Worm (Caenorhabditis elegans) whole organism, L2 larva: Measurements from ENCODE around the gene set-5.

Source experiments
- C34F6.9 ChIP-seq: fragments of 150-350 bp; optimal IDR thresholded peaks from 2 replicates; lab custom pipeline; 2014; ENCODE audit warnings: missing biosample characterization, missing genetic modification characterization
- F13H6.1 ChIP-seq: sonication (generic microtip); optimal IDR thresholded peaks from 2 replicates; lab custom pipeline; 2016; ENCODE audit warnings: missing genetic modification characterization, missing compliant biosample characterization
- R02D3.7 ChIP-seq: fragments of 150-350 bp; optimal IDR thresholded peaks from 2 replicates; lab custom pipeline; 2014; ENCODE audit warnings: missing biosample characterization, missing genetic modification characterization
- Y55F3AM.14 ChIP-seq: fragments of 200-800 bp; sonication (Bioruptor generic); optimal IDR thresholded peaks from 2 replicates; lab custom pipeline; 2018; ENCODE audit warnings: mild to moderate bottlenecking, missing genetic modification characterization, missing compliant biosample characterization
- ZK546.5 ChIP-seq: sonication (generic microtip); optimal IDR thresholded peaks from 2 replicates; lab custom pipeline; 2017; ENCODE audit warnings: missing biosample characterization, missing genetic modification characterization
- aly-2 ChIP-seq: fragments of 150-350 bp; optimal IDR thresholded peaks from 2 replicates; lab custom pipeline; 2014; ENCODE audit warnings: missing biosample characterization, missing genetic modification characterization
- ama-1 ChIP-seq: fragments of 150-350 bp; optimal IDR thresholded peaks from 2 replicates; lab custom pipeline; 2018; ENCODE audit warnings: inconsistent platforms
- blmp-1 ChIP-seq: sonication (generic microtip); optimal IDR thresholded peaks from 2 replicates; lab custom pipeline; 2017; ENCODE audit warnings: missing genetic modification characterization, mild to moderate bottlenecking, missing compliant biosample characterization, antibody characterized with exemption, moderate library complexity; ENCODE audit not compliant: insufficient read depth
- crh-2 ChIP-seq: sonication (generic microtip); optimal IDR thresholded peaks from 2 replicates; lab custom pipeline; 2017; ENCODE audit warnings: missing biosample characterization, missing genetic modification characterization
- dmd-4 ChIP-seq: sonication (generic microtip); optimal IDR thresholded peaks from 2 replicates; lab custom pipeline; 2017; ENCODE audit warnings: missing biosample characterization, missing genetic modification characterization
- egl-27 ChIP-seq: sonication (generic microtip); optimal IDR thresholded peaks from 3 replicates; lab custom pipeline; 2017; ENCODE audit warnings: missing biosample characterization, missing genetic modification reagents, missing genetic modification characterization
- elt-3 ChIP-seq: sonication (generic microtip); optimal IDR thresholded peaks from 2 replicates; lab custom pipeline; 2017; ENCODE audit warnings: missing biosample characterization, missing genetic modification characterization
- fos-1 ChIP-seq: fragments of 150-350 bp; optimal IDR thresholded peaks from 2 replicates; lab custom pipeline; 2014; ENCODE audit warnings: missing biosample characterization, missing genetic modification characterization
- gmeb-1 ChIP-seq: fragments of 150-350 bp; optimal IDR thresholded peaks from 2 replicates; lab custom pipeline; 2014; ENCODE audit warnings: missing biosample characterization, missing genetic modification characterization
- lin-11 ChIP-seq: fragments of 150-350 bp; sonication (generic microtip); optimal IDR thresholded peaks from 2 replicates; lab custom pipeline; 2014; ENCODE audit warnings: missing biosample characterization, missing genetic modification characterization, inconsistent platforms, mixed read lengths
- lin-13 ChIP-seq: fragments of 150-350 bp; optimal IDR thresholded peaks from 2 replicates; lab custom pipeline; 2014; ENCODE audit warnings: missing biosample characterization, missing genetic modification reagents, missing genetic modification characterization
- lin-39 ChIP-seq: fragments of 150-350 bp; optimal IDR thresholded peaks from 2 replicates; lab custom pipeline; 2014; ENCODE audit warnings: missing biosample characterization, missing genetic modification reagents, missing genetic modification characterization
- lsy-2 ChIP-seq, 2 experiments: fragments of 150-350 bp in 1 of 2; sonication (generic microtip) in 1 of 2; optimal IDR thresholded peaks; 2 replicates each; lab custom pipeline; 2014 to 2017; ENCODE audit warnings: missing biosample characterization in 2 of 2, missing genetic modification characterization in 2 of 2
- mdl-1 ChIP-seq, 2 experiments: fragments of 150-350 bp in 1 of 2; sonication (generic microtip) in 1 of 2; optimal IDR thresholded peaks; 2 replicates each; lab custom pipeline; 2017; ENCODE audit warnings: missing biosample characterization in 2 of 2, missing genetic modification characterization in 2 of 2
- nhr-10 ChIP-seq: sonication (generic microtip); optimal IDR thresholded peaks from 2 replicates; lab custom pipeline; 2017; ENCODE audit warnings: missing biosample characterization, missing genetic modification characterization
- nhr-11 ChIP-seq: fragments of 150-350 bp; optimal IDR thresholded peaks from 2 replicates; lab custom pipeline; 2014; ENCODE audit warnings: missing biosample characterization, missing genetic modification characterization
- nhr-12 ChIP-seq: fragments of 150-350 bp; optimal IDR thresholded peaks from 2 replicates; lab custom pipeline; 2014; ENCODE audit warnings: missing biosample characterization, missing genetic modification characterization
- nhr-129 ChIP-seq: fragments of 150-350 bp; optimal IDR thresholded peaks from 2 replicates; lab custom pipeline; 2014; ENCODE audit warnings: missing biosample characterization, missing genetic modification characterization
- nhr-237 ChIP-seq: fragments of 150-350 bp; optimal IDR thresholded peaks from 2 replicates; lab custom pipeline; 2014; ENCODE audit warnings: missing biosample characterization, missing genetic modification characterization
- nhr-25 ChIP-seq: fragments of 150-350 bp; sonication (generic microtip); optimal IDR thresholded peaks from 3 replicates; lab custom pipeline; 2014; ENCODE audit warnings: missing biosample characterization, missing genetic modification characterization
- nhr-6 ChIP-seq: fragments of 150-350 bp; optimal IDR thresholded peaks from 2 replicates; lab custom pipeline; 2014; ENCODE audit warnings: missing biosample characterization, missing genetic modification characterization
- sem-4 ChIP-seq: fragments of 150-350 bp; optimal IDR thresholded peaks from 2 replicates; lab custom pipeline; 2014; ENCODE audit warnings: missing biosample characterization, missing genetic modification reagents, missing genetic modification characterization
- skn-1 ChIP-seq: sonication (generic microtip); optimal IDR thresholded peaks from 2 replicates; lab custom pipeline; 2017; ENCODE audit warnings: missing biosample characterization, missing genetic modification characterization
- sma-3 ChIP-seq: sonication (generic microtip); optimal IDR thresholded peaks from 2 replicates; lab custom pipeline; 2016; ENCODE audit warnings: missing genetic modification reagents, missing genetic modification characterization, missing compliant biosample characterization
- sma-9 ChIP-seq, 2 experiments: fragments of 150-350 bp in 1 of 2; sonication (generic microtip) in 1 of 2; optimal IDR thresholded peaks; 2 replicates each; lab custom pipeline; 2014 to 2016; ENCODE audit warnings: missing genetic modification characterization in 2 of 2, mild to moderate bottlenecking in 1 of 2, missing biosample characterization in 1 of 2, missing compliant biosample characterization in 1 of 2, missing genetic modification reagents in 1 of 2, moderate library complexity in 1 of 2
- snpc-4 ChIP-seq: fragments of 150-350 bp; optimal IDR thresholded peaks from 2 replicates; lab custom pipeline; 2014; ENCODE audit warnings: missing biosample characterization, missing genetic modification characterization
- unc-39 ChIP-seq: fragments of 150-350 bp; optimal IDR thresholded peaks from 2 replicates; lab custom pipeline; 2014; ENCODE audit warnings: missing biosample characterization, missing genetic modification characterization
- unc-55 ChIP-seq: fragments of 150-350 bp; sonication (generic microtip); optimal IDR thresholded peaks from 3 replicates; lab custom pipeline; 2014; ENCODE audit warnings: missing biosample characterization, missing genetic modification reagents, missing genetic modification characterization
- unc-62 ChIP-seq: fragments of 150-350 bp; optimal IDR thresholded peaks from 2 replicates; lab custom pipeline; 2014; ENCODE audit warnings: missing biosample characterization, missing genetic modification reagents, missing genetic modification characterization
- ztf-4 ChIP-seq: fragments of 150-350 bp; optimal IDR thresholded peaks from 2 replicates; lab custom pipeline; 2014; ENCODE audit warnings: missing biosample characterization, missing genetic modification characterization

The set-5 gene

ce11 chrV:14685435-14686058, 13.2 kb upstream of the set-5 start, which contains the start of gene C47E8.4 (continued):
- TF ChIP-seq nhr-25 (peak; percentile 98), dmd-4 (peak; percentile 65), blmp-1 (tag; lab: Kevin White, UChicago) (peak; percentile 89), skn-1 (tag; lab: Kevin White, UChicago) (peak; percentile 93), Y55F3AM.14 (GFP tag; lab: Kevin White, UChicago) (peak; percentile 94), nhr-129 (tag; lab: Kevin White, UChicago) (peak; percentile 97), sem-4 (peak; percentile 98), unc-55 (GFP tag; lab: Kevin White, UChicago) (peak; percentile 99), mdl-1 (tag; optimal IDR thresholded peaks at IDR 0.05; lab: Kevin White, UChicago) (peak; percentile 11 to 74), sma-3 (GFP tag; lab: Kevin White, UChicago) (peak; percentile 99), nhr-12 (peak; percentile 46), egl-27 (tag; lab: Kevin White, UChicago) (peak; percentile 95), lin-39 (tag; lab: Kevin White, UChicago) (peak; percentile 68), fos-1 (tag; lab: Kevin White, UChicago) (peak; percentile 89), lsy-2 (tag; optimal IDR thresholded peaks at IDR 0.05; lab: Kevin White, UChicago) (peak; percentile 97 to 98), gmeb-1 (peak; percentile 95), R02D3.7 (tag; lab: Kevin White, UChicago) (peak; percentile 81), F13H6.1 (tag; lab: Kevin White, UChicago) (peak; percentile 98), nhr-237 (tag; lab: Kevin White, UChicago) (peak; percentile 75), unc-39 (tag; lab: Kevin White, UChicago) (no peak), aly-2 (tag; lab: Kevin White, UChicago) (no peak)

DNA sequence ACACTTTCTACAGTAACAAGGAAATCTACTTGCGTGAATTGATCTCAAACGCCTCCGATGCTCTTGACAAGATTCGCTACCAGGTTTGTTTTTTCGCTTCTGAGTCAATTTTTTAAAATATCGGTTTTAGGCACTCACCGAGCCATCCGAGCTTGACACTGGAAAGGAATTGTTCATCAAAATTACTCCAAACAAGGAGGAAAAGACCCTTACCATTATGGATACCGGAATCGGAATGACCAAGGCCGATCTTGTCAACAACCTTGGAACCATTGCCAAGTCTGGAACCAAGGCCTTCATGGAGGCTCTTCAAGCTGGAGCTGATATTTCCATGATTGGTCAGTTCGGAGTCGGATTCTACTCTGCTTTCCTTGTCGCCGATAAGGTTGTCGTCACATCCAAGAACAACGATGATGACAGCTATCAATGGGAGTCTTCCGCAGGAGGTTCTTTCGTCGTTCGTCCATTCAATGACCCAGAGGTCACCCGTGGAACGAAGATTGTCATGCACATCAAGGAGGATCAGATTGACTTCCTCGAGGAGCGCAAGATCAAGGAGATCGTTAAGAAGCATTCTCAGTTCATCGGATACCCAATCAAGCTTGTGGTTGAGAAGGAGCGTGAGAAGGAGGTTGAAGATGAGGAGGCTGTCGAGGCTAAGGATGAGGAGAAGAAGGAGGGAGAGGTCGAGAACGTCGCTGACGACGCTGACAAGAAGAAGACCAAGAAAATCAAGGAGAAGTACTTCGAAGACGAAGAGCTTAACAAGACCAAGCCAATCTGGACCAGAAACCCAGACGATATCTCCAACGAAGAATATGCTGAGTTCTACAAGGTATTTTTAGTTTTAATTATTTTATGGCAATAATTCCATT, 12.3 kb upstream of the set-5 start:
- no peak for TF ChIP-seq unc-55 (GFP tag; lab: Kevin White, UChicago)
- TF ChIP-seq nhr-129 (tag; lab: Kevin White, UChicago) = peak; percentile 32
- no peak for TF ChIP-seq nhr-237 (tag; lab: Kevin White, UChicago)
- peak; percentile 12 for TF ChIP-seq skn-1 (tag; lab: Kevin White, UChicago)
- peak; percentile 90 for TF ChIP-seq ama-1 (lab: Kevin White, UChicago)
- TF ChIP-seq fos-1 (tag; lab: Kevin White, UChicago) = no peak

DNA sequence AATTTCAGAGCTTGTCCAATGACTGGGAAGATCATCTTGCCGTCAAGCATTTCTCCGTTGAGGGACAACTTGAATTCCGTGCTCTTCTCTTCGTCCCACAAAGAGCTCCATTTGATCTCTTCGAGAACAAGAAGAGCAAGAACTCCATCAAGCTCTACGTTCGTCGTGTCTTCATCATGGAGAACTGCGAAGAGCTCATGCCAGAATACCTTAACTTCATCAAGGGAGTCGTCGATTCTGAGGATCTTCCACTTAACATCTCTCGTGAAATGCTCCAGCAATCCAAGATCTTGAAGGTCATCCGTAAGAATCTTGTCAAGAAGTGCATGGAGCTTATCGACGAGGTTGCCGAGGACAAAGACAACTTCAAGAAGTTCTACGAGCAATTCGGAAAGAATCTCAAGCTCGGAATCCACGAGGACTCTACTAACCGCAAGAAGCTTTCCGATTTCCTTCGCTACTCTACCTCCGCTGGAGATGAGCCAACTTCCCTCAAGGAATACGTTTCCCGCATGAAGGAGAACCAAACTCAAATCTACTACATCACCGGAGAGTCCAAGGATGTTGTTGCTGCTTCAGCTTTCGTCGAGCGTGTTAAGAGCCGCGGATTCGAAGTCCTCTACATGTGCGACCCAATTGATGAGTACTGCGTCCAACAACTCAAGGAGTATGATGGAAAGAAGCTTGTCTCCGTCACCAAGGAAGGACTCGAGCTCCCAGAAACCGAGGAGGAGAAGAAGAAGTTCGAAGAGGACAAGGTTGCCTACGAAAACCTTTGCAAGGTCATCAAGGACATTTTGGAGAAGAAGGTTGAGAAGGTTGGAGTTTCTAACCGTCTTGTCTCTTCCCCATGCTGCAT, 11.4 kb upstream of the set-5 start:
- TF ChIP-seq lin-11 (peak; percentile 56), unc-39 (tag; lab: Kevin White, UChicago) (no peak), nhr-25 (no peak), unc-62 (GFP tag; lab: Kevin White, UChicago) (no peak), lsy-2 (tag; optimal IDR thresholded peaks at IDR 0.05; lab: Kevin White, UChicago) (no peak), R02D3.7 (tag; lab: Kevin White, UChicago) (no peak), skn-1 (tag; lab: Kevin White, UChicago) (peak; percentile 21), C34F6.9 (tag; lab: Kevin White, UChicago) (no peak), ama-1 (lab: Kevin White, UChicago) (peak; percentile 60), nhr-6 (tag; lab: Kevin White, UChicago) (no peak), ztf-4 (tag; lab: Kevin White, UChicago) (peak; percentile 16), lin-13 (GFP tag; lab: Kevin White, UChicago) (no peak), gmeb-1 (no peak)
- TF ChIP-seq, all 48 proteins: peak for 4

DNA sequence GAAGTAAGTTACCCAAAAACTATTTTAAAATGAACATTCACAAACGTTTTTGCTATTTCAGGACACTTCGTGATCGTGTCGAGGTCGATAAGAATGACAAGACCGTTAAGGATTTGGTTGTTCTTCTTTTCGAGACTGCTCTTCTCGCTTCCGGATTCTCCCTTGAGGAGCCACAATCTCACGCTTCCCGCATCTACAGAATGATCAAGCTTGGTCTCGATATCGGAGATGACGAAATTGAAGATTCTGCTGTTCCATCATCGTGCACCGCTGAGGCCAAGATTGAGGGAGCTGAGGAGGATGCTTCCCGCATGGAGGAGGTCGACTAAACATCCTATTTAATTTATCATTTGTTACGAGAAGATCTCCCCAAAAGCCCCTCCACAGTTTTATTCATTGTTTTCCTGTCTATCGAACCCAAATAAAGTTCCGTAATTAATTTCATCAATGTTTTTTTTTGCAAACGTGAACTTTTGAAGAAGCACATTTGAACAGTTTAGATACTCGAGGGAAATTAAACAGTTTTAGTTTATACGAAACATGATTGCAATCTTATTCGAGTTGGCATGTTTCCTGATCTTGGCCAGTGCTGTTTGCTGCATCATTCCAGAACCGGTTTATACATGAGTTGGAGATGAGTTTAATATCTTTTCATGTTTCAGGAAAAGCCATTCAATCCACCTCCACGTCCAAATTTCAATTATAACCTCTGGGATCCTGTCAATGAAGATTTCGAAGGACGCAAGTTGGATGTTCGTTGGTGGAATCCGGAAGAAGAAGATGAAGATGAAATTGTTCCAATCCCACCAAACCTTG, 10.5 kb upstream of the set-5 start, which contains the start of gene C47E8.11:
C47E8.11 (plus strand) TSS at position 520 of the 816 bp plus-strand sequence.
- TF ChIP-seq sem-4 (peak; percentile 31), elt-3 (tag; lab: Kevin White, UChicago) (no peak), nhr-10 (tag; lab: Kevin White, UChicago) (no peak), skn-1 (tag; lab: Kevin White, UChicago) (peak; percentile 93), C34F6.9 (tag; lab: Kevin White, UChicago) (peak; percentile 61), nhr-25 (peak; percentile 14), nhr-12 (peak; percentile 18), nhr-6 (tag; lab: Kevin White, UChicago) (no peak), lsy-2 (tag; optimal IDR thresholded peaks at IDR 0.05; lab: Kevin White, UChicago) (peak; percentile 6 to 76), unc-55 (GFP tag; lab: Kevin White, UChicago) (peak; percentile 6), ztf-4 (tag; lab: Kevin White, UChicago) (peak; percentile 92), snpc-4 (tag; lab: Kevin White, UChicago) (peak; percentile 44), F13H6.1 (tag; lab: Kevin White, UChicago) (peak; percentile 54), sma-3 (GFP tag; lab: Kevin White, UChicago) (peak; percentile 23), sma-9 (GFP tag; optimal IDR thresholded peaks at IDR 0.05; lab: Kevin White, UChicago) (peak; percentile 44), sma-9 (tag; optimal IDR thresholded peaks at IDR 0.05; lab: Kevin White, UChicago) (no peak), crh-2 (tag; lab: Kevin White, UChicago) (peak; percentile 76), ama-1 (lab: Kevin White, UChicago) (peak; percentile 98), ZK546.5 (no peak), nhr-11 (tag; lab: Kevin White, UChicago) (no peak), nhr-129 (tag; lab: Kevin White, UChicago) (peak; percentile 65), lin-13 (GFP tag; lab: Kevin White, UChicago) (peak; percentile 63), gmeb-1 (peak; percentile 53)
